Worm (Caenorhabditis elegans) whole organism, L1 larva: ENCODE data around the gene tsn-1.
A peak's percentile ranks its signal among the peaks of the same experiment; 100 is the strongest.

Experiments
- ama-1 ChIP-seq: fragments of 150-350 bp; optimal IDR thresholded peaks from 2 replicates; lab custom pipeline; 2014
- ceh-82 ChIP-seq, 3 experiments: fragments of 150-350 bp in 1 of 3; sonication (generic microtip) in 2 of 3; optimal IDR thresholded peaks; 2 replicates each; lab custom pipeline; 2014 to 2017; ENCODE audit warnings: missing biosample characterization in 3 of 3, missing genetic modification characterization in 3 of 3
- ceh-88 ChIP-seq: fragments of 200-800 bp; sonication (Bioruptor generic); IDR thresholded peaks from 2 replicates; pipeline ENCODE4 v1.3.6; 2022; ENCODE audit warnings: missing genetic modification characterization, missing compliant biosample characterization
- egl-27 ChIP-seq, 2 experiments: fragments of 150-350 bp in 1 of 2; sonication (generic microtip); optimal IDR thresholded peaks; 3 replicates each; lab custom pipeline; 2017 to 2018; ENCODE audit warnings: missing biosample characterization in 2 of 2, missing genetic modification characterization in 2 of 2, missing genetic modification reagents in 2 of 2
- lin-39 ChIP-seq: fragments of 150-350 bp; optimal IDR thresholded peaks from 2 replicates; lab custom pipeline; 2014; ENCODE audit warnings: missing biosample characterization, missing genetic modification reagents, missing genetic modification characterization
- mdl-1 ChIP-seq, 2 experiments: fragments of 150-350 bp; optimal IDR thresholded peaks; 2 replicates each; lab custom pipeline; 2014 to 2017; ENCODE audit warnings: missing biosample characterization in 2 of 2, missing genetic modification characterization in 2 of 2, inconsistent platforms in 1 of 2
- nhr-237 ChIP-seq: fragments of 150-350 bp; optimal IDR thresholded peaks from 2 replicates; lab custom pipeline; 2014; ENCODE audit warnings: missing biosample characterization, missing genetic modification characterization
- rnt-1 ChIP-seq: sonication (generic microtip); optimal IDR thresholded peaks from 2 replicates; lab custom pipeline; 2016; ENCODE audit warnings: mild to moderate bottlenecking, missing genetic modification characterization, moderate library complexity, missing compliant biosample characterization
- snpc-4 ChIP-seq: fragments of 150-350 bp; optimal IDR thresholded peaks from 2 replicates; lab custom pipeline; 2014; ENCODE audit warnings: missing biosample characterization, missing genetic modification characterization
- unc-62 ChIP-seq: fragments of 150-350 bp; optimal IDR thresholded peaks from 2 replicates; lab custom pipeline; 2014; ENCODE audit warnings: missing biosample characterization, missing genetic modification reagents, missing genetic modification characterization
- unc-86 ChIP-seq: sonication (generic microtip); optimal IDR thresholded peaks from 2 replicates; lab custom pipeline; 2016; ENCODE audit warnings: missing genetic modification characterization, missing compliant biosample characterization
- zip-4 ChIP-seq: fragments of 200-800 bp; sonication (Bioruptor generic); optimal IDR thresholded peaks from 2 replicates; lab custom pipeline; 2018; ENCODE audit warnings: mild to moderate bottlenecking, missing genetic modification characterization, moderate library complexity, missing compliant biosample characterization

- TF ChIP-seq ceh-88 (no peak), mdl-1 (tag; optimal IDR thresholded peaks at IDR 0.05; lab: Kevin White, UChicago) (no peak), nhr-237 (no peak), unc-62 (GFP tag; lab: Kevin White, UChicago) (no peak), ama-1 (no peak), lin-39 (tag; lab: Kevin White, UChicago) (no peak), rnt-1 (tag; lab: Kevin White, UChicago) (peak; percentile 26), egl-27 (tag; optimal IDR thresholded peaks at IDR 0.05; lab: Kevin White, UChicago) (no peak), snpc-4 (tag; lab: Kevin White, UChicago) (no peak), unc-86 (tag; lab: Kevin White, UChicago) (no peak), zip-4 (GFP tag; lab: Kevin White, UChicago) (no peak), ceh-82 (tag; optimal IDR thresholded peaks at IDR 0.05; lab: Kevin White, UChicago) (no peak)
These were observed 30.4 kb upstream of the tsn-1 start for ce11 chrII:4676241-4676640.
